Fruit fly (Drosophila melanogaster) whole organism, pupa: Measurements from ENCODE around the gene Mkk4.

Experiments
- CG10348 ChIP-seq: fragments of 200-800 bp; sonication (Bioruptor generic); IDR thresholded peaks from 2 replicates; pipeline ENCODE4 v1.3.6; 2022; ENCODE audit warnings: missing biosample characterization, missing genetic modification characterization
- CG12605 ChIP-seq: fragments of 200-800 bp; sonication (Bioruptor generic); IDR thresholded peaks from 2 replicates; pipeline ENCODE4 v1.3.6; 2022; ENCODE audit warnings: missing biosample characterization, missing genetic modification characterization
- CG13204 ChIP-seq: fragments of 200-800 bp; sonication (Bioruptor generic); optimal IDR thresholded peaks from 2 replicates; lab custom pipeline; 2018; ENCODE audit warnings: missing biosample characterization, mild to moderate bottlenecking, missing genetic modification characterization, moderate library complexity
- CG14655 ChIP-seq: fragments of 200-800 bp; sonication (Bioruptor generic); optimal IDR thresholded peaks from 3 replicates; lab custom pipeline; 2017; ENCODE audit warnings: mild to moderate bottlenecking, missing biosample characterization, missing genetic modification reagents, missing genetic modification characterization
- CG15710 ChIP-seq: fragments of 200-800 bp; sonication (Bioruptor generic); optimal IDR thresholded peaks from 2 replicates; lab custom pipeline; 2018; ENCODE audit warnings: missing biosample characterization, mild to moderate bottlenecking, missing genetic modification characterization, moderate library complexity
- CG17806 ChIP-seq: fragments of 200-800 bp; sonication (Bioruptor generic); optimal IDR thresholded peaks from 2 replicates; lab custom pipeline; 2018; ENCODE audit warnings: missing biosample characterization, mild to moderate bottlenecking, missing genetic modification characterization, moderate library complexity
- CG32121 ChIP-seq: fragments of 200-800 bp; sonication (Bioruptor generic); IDR thresholded peaks from 2 replicates; pipeline ENCODE4 v1.3.6; 2022; ENCODE audit warnings: missing biosample characterization, missing genetic modification characterization
- CG34367 ChIP-seq: fragments of 200-800 bp; sonication (Bioruptor generic); optimal IDR thresholded peaks from 2 replicates; lab custom pipeline; 2018; ENCODE audit warnings: missing biosample characterization, mild to moderate bottlenecking, missing genetic modification characterization
- CG4496 ChIP-seq: fragments of 200-800 bp; sonication (Bioruptor generic); IDR thresholded peaks from 3 replicates; pipeline ENCODE4 v1.3.6; 2022; ENCODE audit warnings: missing biosample characterization, missing genetic modification characterization
- CG8159 ChIP-seq: fragments of 200-800 bp; sonication (Bioruptor generic); optimal IDR thresholded peaks from 3 replicates; lab custom pipeline; 2018; ENCODE audit warnings: missing biosample characterization, mild to moderate bottlenecking, missing genetic modification characterization, moderate library complexity
- CG8301 ChIP-seq: fragments of 200-800 bp; sonication (Bioruptor generic); optimal IDR thresholded peaks from 2 replicates; lab custom pipeline; 2018; ENCODE audit warnings: missing biosample characterization, mild to moderate bottlenecking, missing genetic modification characterization
- CG9948 ChIP-seq: fragments of 200-800 bp; sonication (Bioruptor generic); optimal IDR thresholded peaks from 2 replicates; lab custom pipeline; 2018; ENCODE audit warnings: missing biosample characterization, mild to moderate bottlenecking, missing genetic modification characterization, moderate library complexity
- D1 ChIP-seq: fragments of 200-800 bp; sonication (Bioruptor generic); optimal IDR thresholded peaks from 2 replicates; lab custom pipeline; 2018; ENCODE audit warnings: missing biosample characterization, mild to moderate bottlenecking, missing genetic modification characterization, moderate library complexity
- EcR ChIP-seq: fragments of 200-800 bp; sonication (Bioruptor generic); optimal IDR thresholded peaks from 3 replicates; lab custom pipeline; 2019; ENCODE audit warnings: missing biosample characterization, missing genetic modification characterization, mild to moderate bottlenecking, moderate library complexity, missing genetic modification reagents
- Ets98B ChIP-seq: fragments of 200-800 bp; sonication (Bioruptor generic); IDR thresholded peaks from 2 replicates; pipeline ENCODE4 v1.3.6; 2022; ENCODE audit warnings: missing biosample characterization, missing genetic modification characterization
- Pif1A ChIP-seq: fragments of 200-800 bp; sonication (Bioruptor generic); optimal IDR thresholded peaks from 3 replicates; lab custom pipeline; 2016; ENCODE audit warnings: missing biosample characterization, missing genetic modification characterization
- Pif1B ChIP-seq: fragments of 200-800 bp; sonication (Bioruptor generic); optimal IDR thresholded peaks from 3 replicates; lab custom pipeline; 2016; ENCODE audit warnings: missing biosample characterization, missing genetic modification characterization
- Snoo ChIP-seq: fragments of 200-800 bp; sonication (Bioruptor generic); optimal IDR thresholded peaks from 3 replicates; lab custom pipeline; 2017; ENCODE audit warnings: missing biosample characterization, mild to moderate bottlenecking, missing genetic modification characterization, inconsistent platforms
- fd96Ca ChIP-seq: fragments of 200-800 bp; sonication (Bioruptor generic); IDR thresholded peaks from 3 replicates; pipeline ENCODE4 v1.3.6; 2022; ENCODE audit warnings: missing biosample characterization, missing genetic modification characterization
- gl ChIP-seq: fragments of 200-800 bp; sonication (Bioruptor generic); optimal IDR thresholded peaks from 2 replicates; lab custom pipeline; 2018; ENCODE audit warnings: missing biosample characterization, mild to moderate bottlenecking, missing genetic modification characterization
- rn ChIP-seq: fragments of 200-800 bp; sonication (Bioruptor generic); IDR thresholded peaks from 2 replicates; pipeline ENCODE4 v1.3.6; 2022; ENCODE audit warnings: missing biosample characterization, missing genetic modification characterization

The Mkk4 gene

dm6 chr3R:8684328-8685177 lies 34.0 kb upstream of the Mkk4 start, which contains the start of gene CG44227:
Gene CG44227 (minus strand): TSS chr3R:8685176.
- no peak for TF ChIP-seq EcR

DNA sequence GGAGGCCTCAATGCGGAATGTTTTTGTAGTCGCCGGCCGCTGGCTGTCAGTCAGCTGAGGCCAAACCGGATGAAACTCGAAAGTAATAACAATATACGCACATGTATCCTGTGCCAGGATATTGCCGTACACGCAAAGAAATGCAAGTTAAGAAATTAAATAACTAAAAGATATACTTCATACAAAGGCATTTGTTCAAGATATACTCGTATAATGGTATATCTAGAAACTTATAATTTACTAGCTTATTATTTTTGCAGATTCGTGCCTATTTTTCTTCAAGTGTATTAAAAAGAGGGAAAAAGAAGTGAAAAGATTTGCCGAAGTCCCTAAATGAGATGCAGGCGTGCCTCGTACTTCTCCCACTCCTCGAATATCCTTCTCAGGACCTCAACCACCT lies 32.7 kb upstream of the Mkk4 start:
- TF ChIP-seq CG14655 (GFP tag; lab: Kevin White, UChicago) (no peak), CG12605 (GFP tag; lab: Robert Waterston, UW) (no peak), CG13204 (GFP tag; lab: Kevin White, UChicago) (no peak), gl (tag; lab: Kevin White, UChicago) (no peak), CG34367 (tag; lab: Kevin White, UChicago) (no peak), CG10348 (GFP tag; lab: Robert Waterston, UW) (no peak), Ets98B (GFP tag; lab: Robert Waterston, UW) (no peak), CG8159 (tag; lab: Kevin White, UChicago) (no peak), D1 (tag; lab: Kevin White, UChicago) (no peak), CG9948 (no peak), CG8301 (tag; lab: Kevin White, UChicago) (no peak), CG15710 (tag; lab: Kevin White, UChicago) (no peak), Pif1A (GFP tag; lab: Kevin White, UChicago) (no peak), CG32121 (GFP tag; lab: Robert Waterston, UW) (no peak), CG17806 (tag; lab: Kevin White, UChicago) (no peak), Pif1B (GFP tag; lab: Kevin White, UChicago) (no peak), rn (no peak), EcR (no peak), CG4496 (GFP tag; lab: Robert Waterston, UW) (no peak), Snoo (tag; lab: Kevin White, UChicago) (no peak)
- TF ChIP-seq, all 21 proteins: peak for 0

DNA sequence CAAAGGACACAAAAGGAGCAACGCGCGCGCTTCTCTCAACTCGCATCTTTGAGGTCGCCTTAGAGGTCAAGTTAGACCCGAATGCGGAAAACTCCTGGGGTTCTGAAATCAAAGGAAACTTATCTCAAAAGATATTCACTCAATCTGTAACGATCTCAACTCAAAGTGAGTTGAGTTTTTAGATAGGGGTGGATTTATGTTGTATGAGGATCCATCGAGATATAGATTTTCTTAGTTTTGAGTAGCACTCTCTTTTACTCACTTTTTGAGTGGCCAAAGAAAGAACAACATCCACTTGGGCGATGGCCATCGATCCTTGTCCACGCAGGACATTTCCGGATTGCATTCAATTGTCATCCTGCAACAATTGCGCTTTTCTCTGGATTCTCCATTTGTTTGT lies 30.0 kb upstream of the Mkk4 start:
- TF ChIP-seq CG9948 = no peak
- TF ChIP-seq CG4496 (GFP tag; lab: Robert Waterston, UW) = no peak
- TF ChIP-seq EcR = no peak
- TF ChIP-seq, all 21 proteins: peak for 0

- TF ChIP-seq CG34367 (tag; lab: Kevin White, UChicago) = no peak
- no peak for TF ChIP-seq CG12605 (GFP tag; lab: Robert Waterston, UW)
- TF ChIP-seq Pif1A (GFP tag; lab: Kevin White, UChicago) = no peak
- TF ChIP-seq CG15710 (tag; lab: Kevin White, UChicago) = no peak
- TF ChIP-seq CG13204 (GFP tag; lab: Kevin White, UChicago) = no peak
- no peak for TF ChIP-seq CG32121 (GFP tag; lab: Robert Waterston, UW)
- no peak for TF ChIP-seq CG10348 (GFP tag; lab: Robert Waterston, UW)
- TF ChIP-seq CG8301 (tag; lab: Kevin White, UChicago) = no peak
- TF ChIP-seq CG9948 = no peak
- TF ChIP-seq EcR = no peak
- TF ChIP-seq CG17806 (tag; lab: Kevin White, UChicago) = no peak
- no peak for TF ChIP-seq CG4496 (GFP tag; lab: Robert Waterston, UW)
- TF ChIP-seq Ets98B (GFP tag; lab: Robert Waterston, UW) = no peak
- no peak for TF ChIP-seq gl (tag; lab: Kevin White, UChicago)
- no peak for TF ChIP-seq fd96Ca (GFP tag; lab: Robert Waterston, UW)
- TF ChIP-seq CG8159 (tag; lab: Kevin White, UChicago) = no peak
- no peak for TF ChIP-seq D1 (tag; lab: Kevin White, UChicago)
- no peak for TF ChIP-seq CG14655 (GFP tag; lab: Kevin White, UChicago)
- TF ChIP-seq Pif1B (GFP tag; lab: Kevin White, UChicago) = no peak
These were observed 29.3 kb upstream of the Mkk4 start, which contains the start of gene CG33325 for dm6 chr3R:8679934-8680333. Gene CG33325 (minus strand): TSS chr3R:8680034.

dm6 chr3R:8676560-8677000 lies 26.0 kb upstream of the Mkk4 start, which contains the start of the genes Unc50, CG11755 and CG8043:
Gene Unc50 (minus strand): TSS chr3R:8676613.
Gene CG11755 (plus strand): TSS chr3R:8676915.
Gene CG8043 (plus strand): TSS chr3R:8676915.
- TF ChIP-seq CG32121 (GFP tag; lab: Robert Waterston, UW) = 0 out of 2 replicates have a peak, but pooled peaks have one; percentile 50
- TF ChIP-seq Pif1B (GFP tag; lab: Kevin White, UChicago) = peak; percentile 62
- TF ChIP-seq CG13204 (GFP tag; lab: Kevin White, UChicago) = no peak
- TF ChIP-seq fd96Ca (GFP tag; lab: Robert Waterston, UW) = peak; percentile 73
- TF ChIP-seq CG17806 (tag; lab: Kevin White, UChicago) = no peak
- peak; percentile 59 for TF ChIP-seq Snoo (tag; lab: Kevin White, UChicago)
- no peak for TF ChIP-seq EcR
- TF ChIP-seq D1 (tag; lab: Kevin White, UChicago) = no peak
- TF ChIP-seq CG15710 (tag; lab: Kevin White, UChicago) = peak; percentile 66
- TF ChIP-seq CG12605 (GFP tag; lab: Robert Waterston, UW) = no peak
- peak; percentile 27; the same call in 1 of the 2 replicates for TF ChIP-seq CG10348 (GFP tag; lab: Robert Waterston, UW)
- TF ChIP-seq Ets98B (GFP tag; lab: Robert Waterston, UW) = peak; percentile 51
- peak; percentile 34; the same call in 1 of the 2 replicates for TF ChIP-seq rn
- peak; percentile 56 for TF ChIP-seq CG34367 (tag; lab: Kevin White, UChicago)
- peak; percentile 67 for TF ChIP-seq CG9948
- TF ChIP-seq CG8159 (tag; lab: Kevin White, UChicago) = peak; percentile 75
- TF ChIP-seq, all 21 proteins: peak for 11
